Worm (Caenorhabditis elegans) whole organism, mixed stage, embryonic: ENCODE results near the gene lgc-6.
A peak's percentile ranks its signal among the peaks of the same experiment; 100 is the strongest.

Source experiments
- M03D4.4 ChIP-seq: sonication (generic microtip); optimal IDR thresholded peaks from 2 replicates; lab custom pipeline; 2017; ENCODE audit warnings: mild to moderate bottlenecking, missing genetic modification characterization, missing compliant biosample characterization
- bed-3 ChIP-seq: fragments of 200-800 bp; sonication (Bioruptor generic); optimal IDR thresholded peaks from 3 replicates; lab custom pipeline; 2018; ENCODE audit warnings: mild to moderate bottlenecking, missing genetic modification characterization, moderate library complexity, missing compliant biosample characterization
- blmp-1 ChIP-seq: fragments of 150-350 bp; optimal IDR thresholded peaks from 2 replicates; lab custom pipeline; 2014; ENCODE audit warnings: missing biosample characterization, missing genetic modification characterization
- ceh-39 ChIP-seq: fragments of 150-350 bp; optimal IDR thresholded peaks from 2 replicates; lab custom pipeline; 2014; ENCODE audit warnings: missing biosample characterization, missing genetic modification characterization
- ceh-43 ChIP-seq: fragments of 200-800 bp; sonication (Bioruptor generic); optimal IDR thresholded peaks from 2 replicates; lab custom pipeline; 2018; ENCODE audit warnings: mild to moderate bottlenecking, missing genetic modification characterization, moderate library complexity, missing compliant biosample characterization
- ceh-83 ChIP-seq: fragments of 200-800 bp; sonication (Bioruptor generic); optimal IDR thresholded peaks from 2 replicates; lab custom pipeline; 2018; ENCODE audit warnings: mild to moderate bottlenecking, missing genetic modification characterization, missing compliant biosample characterization
- ces-1 ChIP-seq: fragments of 150-350 bp; optimal IDR thresholded peaks from 2 replicates; lab custom pipeline; 2014; ENCODE audit warnings: missing biosample characterization, missing genetic modification reagents, missing genetic modification characterization
- cnd-1 ChIP-seq: fragments of 200-800 bp; sonication (Bioruptor generic); optimal IDR thresholded peaks from 2 replicates; lab custom pipeline; 2018; ENCODE audit warnings: mild to moderate bottlenecking, missing genetic modification characterization, missing compliant biosample characterization
- drap-1 ChIP-seq: fragments of 200-800 bp; sonication (Bioruptor generic); optimal IDR thresholded peaks from 3 replicates; lab custom pipeline; 2018; ENCODE audit warnings: mild to moderate bottlenecking, missing genetic modification characterization, missing compliant biosample characterization
- elt-1 ChIP-seq: sonication (generic microtip); optimal IDR thresholded peaks from 2 replicates; lab custom pipeline; 2017; ENCODE audit warnings: missing genetic modification characterization, mild to moderate bottlenecking, missing compliant biosample characterization, antibody characterized with exemption, moderate library complexity, borderline replicate concordance; ENCODE audit not compliant: insufficient read depth
- elt-3 ChIP-seq: fragments of 150-350 bp; optimal IDR thresholded peaks from 2 replicates; lab custom pipeline; 2014; ENCODE audit warnings: missing biosample characterization, missing genetic modification characterization
- flh-1 ChIP-seq: fragments of 200-800 bp; sonication (Bioruptor generic); optimal IDR thresholded peaks from 2 replicates; lab custom pipeline; 2018; ENCODE audit warnings: mild to moderate bottlenecking, missing genetic modification characterization, moderate library complexity, missing compliant biosample characterization
- ham-2 ChIP-seq: fragments of 200-800 bp; sonication (Bioruptor generic); optimal IDR thresholded peaks from 2 replicates; lab custom pipeline; 2018; ENCODE audit warnings: mild to moderate bottlenecking, missing genetic modification characterization, missing compliant biosample characterization
- hlh-1 ChIP-seq: fragments of 150-350 bp; optimal IDR thresholded peaks from 2 replicates; lab custom pipeline; 2014; ENCODE audit warnings: missing biosample characterization, missing genetic modification reagents, missing genetic modification characterization
- lin-13 ChIP-seq: fragments of 150-350 bp; optimal IDR thresholded peaks from 2 replicates; lab custom pipeline; 2014; ENCODE audit warnings: missing biosample characterization, missing genetic modification characterization
- lin-32 ChIP-seq: fragments of 200-800 bp; sonication (Bioruptor generic); optimal IDR thresholded peaks from 2 replicates; lab custom pipeline; 2018; ENCODE audit warnings: mild to moderate bottlenecking, missing genetic modification characterization, missing compliant biosample characterization
- lsy-2 ChIP-seq: fragments of 150-350 bp; optimal IDR thresholded peaks from 2 replicates; lab custom pipeline; 2014; ENCODE audit warnings: missing biosample characterization, missing genetic modification characterization
- mab-5 ChIP-seq: fragments of 150-350 bp; optimal IDR thresholded peaks from 2 replicates; lab custom pipeline; 2014; ENCODE audit warnings: missing biosample characterization, missing genetic modification characterization
- mep-1 ChIP-seq: fragments of 150-350 bp; optimal IDR thresholded peaks from 2 replicates; lab custom pipeline; 2017; ENCODE audit warnings: missing biosample characterization, missing genetic modification reagents, missing genetic modification characterization, inconsistent platforms
- mls-2 ChIP-seq: sonication (generic microtip); optimal IDR thresholded peaks from 2 replicates; lab custom pipeline; 2016; ENCODE audit warnings: mild to moderate bottlenecking, missing genetic modification characterization, moderate library complexity, missing compliant biosample characterization
- nhr-12 ChIP-seq: fragments of 150-350 bp; optimal IDR thresholded peaks from 2 replicates; lab custom pipeline; 2014; ENCODE audit warnings: missing biosample characterization, missing genetic modification characterization
- nhr-237 ChIP-seq: fragments of 150-350 bp; optimal IDR thresholded peaks from 2 replicates; lab custom pipeline; 2014; ENCODE audit warnings: missing biosample characterization, missing genetic modification characterization
- nhr-28 ChIP-seq: fragments of 150-350 bp; optimal IDR thresholded peaks from 2 replicates; lab custom pipeline; 2014; ENCODE audit warnings: missing biosample characterization, missing genetic modification characterization
- nhr-76 ChIP-seq: sonication (generic microtip); optimal IDR thresholded peaks from 2 replicates; lab custom pipeline; 2017; ENCODE audit warnings: missing biosample characterization, missing genetic modification characterization
- pha-4 ChIP-seq: fragments of 150-350 bp; optimal IDR thresholded peaks from 2 replicates; lab custom pipeline; 2018; ENCODE audit warnings: missing biosample characterization, missing genetic modification reagents, missing genetic modification characterization
- sem-2 ChIP-seq: fragments of 200-800 bp; sonication (Bioruptor generic); optimal IDR thresholded peaks from 2 replicates; lab custom pipeline; 2018; ENCODE audit warnings: mild to moderate bottlenecking, missing genetic modification characterization, missing compliant biosample characterization
- snpc-4 ChIP-seq: fragments of 150-350 bp; optimal IDR thresholded peaks from 2 replicates; lab custom pipeline; 2014; ENCODE audit warnings: missing biosample characterization, missing genetic modification characterization
- sptf-1 ChIP-seq: sonication (generic microtip); optimal IDR thresholded peaks from 2 replicates; lab custom pipeline; 2017; ENCODE audit warnings: mild to moderate bottlenecking, missing genetic modification characterization, moderate library complexity, missing compliant biosample characterization
- tbx-8 ChIP-seq: fragments of 200-800 bp; sonication (Bioruptor generic); optimal IDR thresholded peaks from 2 replicates; lab custom pipeline; 2018; ENCODE audit warnings: mild to moderate bottlenecking, missing genetic modification characterization, moderate library complexity, missing compliant biosample characterization
- unc-120 ChIP-seq: sonication (generic microtip); optimal IDR thresholded peaks from 2 replicates; lab custom pipeline; 2017; ENCODE audit warnings: missing genetic modification characterization, missing compliant biosample characterization; ENCODE audit not compliant: poor library complexity, severe bottlenecking
- unc-39 ChIP-seq: fragments of 150-350 bp; optimal IDR thresholded peaks from 2 replicates; lab custom pipeline; 2014; ENCODE audit warnings: missing biosample characterization, missing genetic modification characterization
- unc-62 ChIP-seq: fragments of 150-350 bp; optimal IDR thresholded peaks from 2 replicates; lab custom pipeline; 2014; ENCODE audit warnings: missing biosample characterization, missing genetic modification reagents, missing genetic modification characterization
- zip-8 ChIP-seq: fragments of 150-350 bp; optimal IDR thresholded peaks from 2 replicates; lab custom pipeline; 2014; ENCODE audit warnings: missing biosample characterization, missing genetic modification characterization
- ztf-11 ChIP-seq: fragments of 150-350 bp; optimal IDR thresholded peaks from 2 replicates; lab custom pipeline; 2014; ENCODE audit warnings: missing biosample characterization, missing genetic modification characterization

The lgc-6 gene

DNA sequence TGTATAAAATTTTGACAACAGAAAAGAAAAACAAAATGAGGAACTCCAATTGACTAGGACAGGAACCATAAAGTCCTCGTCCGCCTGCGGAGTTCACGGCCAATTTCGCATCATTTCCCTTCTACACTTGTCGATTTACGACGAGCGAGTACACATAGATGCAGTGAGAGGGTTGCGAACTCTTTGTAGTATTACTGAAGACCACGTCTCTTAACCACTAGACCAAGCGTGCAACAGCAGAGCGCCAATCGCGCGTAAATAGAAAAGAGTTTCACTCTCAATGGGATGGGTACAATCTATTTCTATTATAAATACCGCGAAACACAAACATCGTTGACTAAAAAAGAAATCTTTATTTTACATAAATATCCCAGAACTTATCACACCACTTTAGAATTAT, 35.6 kb downstream of the lgc-6 start:
- peak; percentile 84 for TF ChIP-seq ceh-43 (GFP tag; lab: Kevin White, UChicago)
- TF ChIP-seq lin-13 (tag; lab: Kevin White, UChicago): peak; percentile 10
- TF ChIP-seq nhr-237: peak; percentile 38
- peak; percentile 94 for TF ChIP-seq M03D4.4 (tag; lab: Kevin White, UChicago)
- TF ChIP-seq nhr-28: peak; percentile 54
- peak; percentile 75 for TF ChIP-seq unc-120
- peak; percentile 93 for TF ChIP-seq mls-2 (tag; lab: Kevin White, UChicago)
- peak; percentile 25 for TF ChIP-seq nhr-12 (tag; lab: Kevin White, UChicago)
- no peak for TF ChIP-seq elt-1 (tag; lab: Kevin White, UChicago)
- TF ChIP-seq drap-1 (GFP tag; lab: Kevin White, UChicago): peak; percentile 92
- peak; percentile 74 for TF ChIP-seq bed-3 (GFP tag; lab: Kevin White, UChicago)
- TF ChIP-seq hlh-1 (tag; lab: Kevin White, UChicago): peak; percentile 15
- TF ChIP-seq pha-4 (tag; lab: Kevin White, UChicago): peak; percentile 80
- TF ChIP-seq flh-1 (GFP tag; lab: Kevin White, UChicago): peak; percentile 68
- peak; percentile 94 for TF ChIP-seq ceh-83 (GFP tag; lab: Kevin White, UChicago)
- peak; percentile 87 for TF ChIP-seq sem-2 (GFP tag; lab: Kevin White, UChicago)
- peak; percentile 80 for TF ChIP-seq tbx-8 (GFP tag; lab: Kevin White, UChicago)
- peak; percentile 84 for TF ChIP-seq lin-32 (GFP tag; lab: Kevin White, UChicago)
- TF ChIP-seq mep-1 (tag; lab: Kevin White, UChicago): peak; percentile 86
- peak; percentile 4 for TF ChIP-seq ztf-11 (tag; lab: Kevin White, UChicago)
- TF ChIP-seq ham-2 (GFP tag; lab: Kevin White, UChicago): peak; percentile 82
- no peak for TF ChIP-seq ces-1 (GFP tag; lab: Kevin White, UChicago)
- peak; percentile 91 for TF ChIP-seq sptf-1
- TF ChIP-seq ceh-39: peak; percentile 48
- TF ChIP-seq cnd-1 (tag; lab: Kevin White, UChicago): peak; percentile 95
- no peak for TF ChIP-seq unc-39
- no peak for TF ChIP-seq zip-8
- TF ChIP-seq unc-62 (GFP tag; lab: Kevin White, UChicago): peak; percentile 45
- TF ChIP-seq elt-3 (tag; lab: Kevin White, UChicago): no peak
- TF ChIP-seq lsy-2 (tag; lab: Kevin White, UChicago): no peak
- TF ChIP-seq nhr-76 (tag; lab: Kevin White, UChicago): no peak
- TF ChIP-seq mab-5: no peak

ce11 chrIV:8376923-8377322, 37.2 kb downstream of the lgc-6 start:
- no peak for TF ChIP-seq lin-32 (GFP tag; lab: Kevin White, UChicago)
- TF ChIP-seq elt-1 (tag; lab: Kevin White, UChicago): no peak
- TF ChIP-seq ceh-43 (GFP tag; lab: Kevin White, UChicago): no peak
- TF ChIP-seq drap-1 (GFP tag; lab: Kevin White, UChicago): no peak
- TF ChIP-seq, all 35 proteins: peak for 0

DNA sequence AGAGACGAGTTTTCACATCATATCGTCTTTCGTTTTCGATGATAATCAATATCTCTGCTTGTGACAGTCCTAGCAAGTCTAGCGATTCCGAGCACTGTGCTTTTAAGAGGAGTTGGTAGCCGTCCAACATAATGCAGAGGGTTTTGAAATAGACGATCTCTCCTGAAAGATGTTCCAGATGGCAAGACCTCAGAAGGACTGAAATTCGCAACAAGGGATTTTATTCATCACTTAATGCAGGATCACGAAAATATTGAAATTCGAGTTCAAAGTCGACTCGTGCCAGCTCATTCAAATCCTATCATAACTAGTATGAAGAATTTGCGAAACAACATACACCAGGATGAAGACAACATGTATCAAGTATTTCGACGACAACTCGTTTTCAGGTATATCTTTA, 37.8 kb downstream of the lgc-6 start, which contains the start of gene D2096.7:
Gene D2096.7, minus strand, starts transcription at position 130 of the 400 bp plus-strand sequence.
- TF ChIP-seq blmp-1 (tag; lab: Kevin White, UChicago) (no peak), snpc-4 (tag; lab: Kevin White, UChicago) (no peak), ceh-83 (GFP tag; lab: Kevin White, UChicago) (no peak), flh-1 (GFP tag; lab: Kevin White, UChicago) (no peak), mls-2 (tag; lab: Kevin White, UChicago) (no peak), elt-1 (tag; lab: Kevin White, UChicago) (no peak), nhr-76 (tag; lab: Kevin White, UChicago) (no peak), unc-62 (GFP tag; lab: Kevin White, UChicago) (no peak), cnd-1 (tag; lab: Kevin White, UChicago) (no peak), sptf-1 (no peak), pha-4 (tag; lab: Kevin White, UChicago) (no peak), tbx-8 (GFP tag; lab: Kevin White, UChicago) (no peak), unc-120 (no peak), unc-39 (no peak), drap-1 (GFP tag; lab: Kevin White, UChicago) (no peak), ceh-43 (GFP tag; lab: Kevin White, UChicago) (no peak), ces-1 (GFP tag; lab: Kevin White, UChicago) (no peak), hlh-1 (tag; lab: Kevin White, UChicago) (no peak), ceh-39 (no peak), nhr-28 (no peak)
